Fruit fly (Drosophila melanogaster) whole organism, pupa: ENCODE results near the gene rec.

ENCODE experiments used
- CG32121 ChIP-seq: fragments of 200-800 bp; sonication (Bioruptor generic); IDR thresholded peaks from 2 replicates; pipeline ENCODE4 v1.3.6; 2022; ENCODE audit warnings: missing biosample characterization, missing genetic modification characterization
- CG4496 ChIP-seq: fragments of 200-800 bp; sonication (Bioruptor generic); IDR thresholded peaks from 3 replicates; pipeline ENCODE4 v1.3.6; 2022; ENCODE audit warnings: missing biosample characterization, missing genetic modification characterization
- CG8301 ChIP-seq: fragments of 200-800 bp; sonication (Bioruptor generic); optimal IDR thresholded peaks from 2 replicates; lab custom pipeline; 2018; ENCODE audit warnings: missing biosample characterization, mild to moderate bottlenecking, missing genetic modification characterization
- EcR ChIP-seq: fragments of 200-800 bp; sonication (Bioruptor generic); optimal IDR thresholded peaks from 3 replicates; lab custom pipeline; 2019; ENCODE audit warnings: missing biosample characterization, missing genetic modification characterization, mild to moderate bottlenecking, moderate library complexity, missing genetic modification reagents
- Pif1B ChIP-seq: fragments of 200-800 bp; sonication (Bioruptor generic); optimal IDR thresholded peaks from 3 replicates; lab custom pipeline; 2016; ENCODE audit warnings: missing biosample characterization, missing genetic modification characterization

- TF ChIP-seq EcR = no peak
- TF ChIP-seq CG32121 (GFP tag; lab: Robert Waterston, UW) = no peak
- TF ChIP-seq CG4496 (GFP tag; lab: Robert Waterston, UW) = no peak
- TF ChIP-seq Pif1B = no peak
- TF ChIP-seq CG8301 = no peak
Observed at dm6 chr3R:15779505-15779904, 52.9 kb downstream of the rec start, which contains the start of gene CG5614.
